Fruit fly (Drosophila melanogaster) whole organism, prepupa: ENCODE measurements around the gene mEFTs.

Experiments
- Blimp-1 ChIP-seq: fragments of 200-800 bp; sonication (Bioruptor generic); optimal IDR thresholded peaks from 3 replicates; lab custom pipeline; 2017; ENCODE audit warnings: missing biosample characterization, missing genetic modification characterization, mild to moderate bottlenecking, moderate library complexity, missing genetic modification reagents
- CG15336 ChIP-seq: fragments of 200-800 bp; sonication (Bioruptor generic); IDR thresholded peaks from 2 replicates; pipeline ENCODE4 v1.3.6; 2022; ENCODE audit warnings: missing biosample characterization, missing genetic modification characterization
- CG4318 ChIP-seq: fragments of 200-800 bp; sonication (Bioruptor generic); optimal IDR thresholded peaks from 3 replicates; lab custom pipeline; 2017; ENCODE audit warnings: missing biosample characterization, mild to moderate bottlenecking, missing genetic modification characterization
- Eip75B ChIP-seq: fragments of 200-800 bp; sonication (Bioruptor generic); optimal IDR thresholded peaks from 3 replicates; lab custom pipeline; 2016; ENCODE audit warnings: missing biosample characterization, missing genetic modification characterization
- Eip93F ChIP-seq: fragments of 200-800 bp; sonication (Bioruptor generic); optimal IDR thresholded peaks from 2 replicates; lab custom pipeline; 2016; ENCODE audit warnings: missing biosample characterization, mild to moderate bottlenecking, missing genetic modification characterization
- Ets21C ChIP-seq: fragments of 200-800 bp; sonication (Bioruptor generic); optimal IDR thresholded peaks from 3 replicates; lab custom pipeline; 2016; ENCODE audit warnings: missing biosample characterization, missing genetic modification characterization
- Ets96B ChIP-seq: fragments of 200-800 bp; optimal IDR thresholded peaks from 2 replicates; lab custom pipeline; 2019; ENCODE audit warnings: missing biosample characterization, mild to moderate bottlenecking, missing genetic modification characterization, moderate library complexity
- Hr39 ChIP-seq: fragments of 200-800 bp; sonication (Bioruptor generic); optimal IDR thresholded peaks from 2 replicates; lab custom pipeline; 2016; ENCODE audit warnings: missing biosample characterization, missing genetic modification characterization
- achi ChIP-seq: fragments of 200-800 bp; sonication (Bioruptor generic); optimal IDR thresholded peaks from 3 replicates; lab custom pipeline; 2016; ENCODE audit warnings: missing biosample characterization, missing genetic modification characterization
- cyc ChIP-seq: fragments of 200-800 bp; sonication (Bioruptor generic); optimal IDR thresholded peaks from 3 replicates; lab custom pipeline; 2016; ENCODE audit warnings: missing biosample characterization, missing genetic modification characterization
- dac ChIP-seq: fragments of 200-800 bp; sonication (Bioruptor generic); optimal IDR thresholded peaks from 2 replicates; lab custom pipeline; 2017; ENCODE audit warnings: missing biosample characterization, mild to moderate bottlenecking, missing genetic modification characterization
- dsx ChIP-seq: fragments of 200-800 bp; optimal IDR thresholded peaks from 3 replicates; lab custom pipeline; 2019; ENCODE audit warnings: missing biosample characterization, mild to moderate bottlenecking, missing genetic modification characterization, moderate library complexity; ENCODE audit not compliant: poor library complexity, severe bottlenecking
- esn ChIP-seq: fragments of 200-800 bp; sonication (Bioruptor generic); optimal IDR thresholded peaks from 2 replicates; lab custom pipeline; 2016; ENCODE audit warnings: missing biosample characterization, mild to moderate bottlenecking, missing genetic modification characterization, moderate library complexity
- salr ChIP-seq, 2 experiments: fragments of 200-800 bp; sonication (Bioruptor generic); optimal IDR thresholded peaks; 3 replicates each; lab custom pipeline; 2016 to 2018; ENCODE audit warnings: missing biosample characterization in 2 of 2, missing genetic modification characterization in 2 of 2, mild to moderate bottlenecking in 1 of 2

- no peak for TF ChIP-seq salr (GFP tag; optimal IDR thresholded peaks at IDR 0.05; lab: Kevin White, UChicago)
- no peak for TF ChIP-seq dac (GFP tag; lab: Kevin White, UChicago)
- TF ChIP-seq CG4318 (GFP tag; lab: Kevin White, UChicago), result no peak
- TF ChIP-seq CG15336, result no peak
- TF ChIP-seq Ets21C (GFP tag; lab: Kevin White, UChicago), result no peak
- TF ChIP-seq Ets96B, result no peak
- TF ChIP-seq achi (GFP tag; lab: Kevin White, UChicago), result no peak
- TF ChIP-seq cyc (GFP tag; lab: Kevin White, UChicago), result no peak
- no peak for TF ChIP-seq dsx
- no peak for TF ChIP-seq Hr39
- TF ChIP-seq esn (GFP tag; lab: Kevin White, UChicago), result no peak
- no peak for TF ChIP-seq Eip75B (GFP tag; lab: Kevin White, UChicago)
- TF ChIP-seq Eip93F (GFP tag; lab: Kevin White, UChicago), result no peak
- no peak for TF ChIP-seq Blimp-1 (GFP tag; lab: Kevin White, UChicago)
Measured at dm6 chr2L:17524449-17524848, 23.5 kb upstream of the mEFTs start, which contains the start of gene CG15143.
